Fruit fly (Drosophila melanogaster): ENCODE results near the gene Sgt1.
A peak's percentile ranks its signal among the peaks of the same experiment; 100 is the strongest.

The Sgt1 gene

DNA sequence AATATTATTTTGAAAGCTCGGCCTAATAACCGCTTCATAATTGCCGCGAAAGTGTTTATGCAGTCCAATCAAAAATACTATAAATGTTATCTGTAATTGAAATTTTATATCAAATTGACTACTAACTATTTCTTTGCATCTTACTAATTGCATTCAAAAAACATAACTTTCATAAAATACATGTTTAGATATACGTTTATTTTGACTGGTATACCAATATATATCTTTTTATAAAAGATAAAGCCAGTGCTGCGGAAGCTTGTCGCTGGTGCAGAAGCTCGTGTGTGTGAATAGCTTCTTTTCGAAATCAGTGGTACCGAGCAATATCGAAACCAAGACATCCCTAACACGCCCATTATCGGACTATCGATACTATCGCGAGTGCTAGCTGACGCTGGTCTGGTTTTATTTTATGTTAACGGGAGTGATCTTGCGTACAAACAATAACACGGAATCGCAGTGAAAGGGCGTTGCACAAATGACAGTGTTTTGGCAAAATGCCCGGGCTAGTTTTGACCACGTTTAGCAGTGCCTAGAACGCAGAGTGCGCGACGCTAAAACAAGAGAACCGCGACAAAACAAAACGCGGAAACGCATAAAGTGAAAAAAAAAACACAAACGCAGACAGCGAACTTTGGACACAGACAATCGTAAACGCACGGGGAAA lies 44.5 kb upstream of the Sgt1 start, which contains the start of gene Atg13 (continued):
- TF ChIP-seq Met (GFP tag; optimal IDR thresholded peaks at IDR 0.05) (no peak), cyc (GFP tag; optimal IDR thresholded peaks at IDR 0.05) (peak; percentile 17), vri (GFP tag; optimal IDR thresholded peaks at IDR 0.05) (no peak), CG7368 (GFP tag; optimal IDR thresholded peaks at IDR 0.05) (no peak), Smox (GFP tag; optimal IDR thresholded peaks at IDR 0.05) (no peak), fd59A (GFP tag; optimal IDR thresholded peaks at IDR 0.05) (no peak), Ets21C (GFP tag; optimal IDR thresholded peaks at IDR 0.05) (no peak), CG11762 (GFP tag; optimal IDR thresholded peaks at IDR 0.05; ENCODE audit: insufficient read depth) (peak; percentile 25), Lpt (GFP tag; optimal IDR thresholded peaks at IDR 0.05) (peak; percentile 60), pdm3 (GFP tag; optimal IDR thresholded peaks at IDR 0.05) (no peak), CG6808 (GFP tag; optimal IDR thresholded peaks at IDR 0.05) (peak; percentile 92), CG8119 (GFP tag; IDR thresholded peaks at IDR 0.05) (peak; percentile 89), CG3032 (tag; optimal IDR thresholded peaks at IDR 0.05) (peak; percentile 33), CG6276 (GFP tag; optimal IDR thresholded peaks at IDR 0.05) (peak; percentile 94), eg (GFP tag; IDR thresholded peaks at IDR 0.05) (no peak; the same call in 2 of the 3 replicates), lz (GFP tag; optimal IDR thresholded peaks at IDR 0.05) (peak; percentile 40), CG4318 (GFP tag; optimal IDR thresholded peaks at IDR 0.05) (no peak), ss (GFP tag; optimal IDR thresholded peaks at IDR 0.05) (peak; percentile 90 to 94), dsx (GFP tag; optimal IDR thresholded peaks at IDR 0.05; ENCODE audit: poor library complexity, severe bottlenecking) (no peak), CG8319 (GFP tag; optimal IDR thresholded peaks at IDR 0.05) (peak; percentile 83), Eip93F (GFP tag; optimal IDR thresholded peaks at IDR 0.05) (no peak), Hr39 (GFP tag; optimal IDR thresholded peaks at IDR 0.05) (no peak), CG3919 (GFP tag; optimal IDR thresholded peaks at IDR 0.05) (no peak), Blimp-1 (GFP tag; optimal IDR thresholded peaks at IDR 0.05) (peak; percentile 26), CG8632 (GFP tag; optimal IDR thresholded peaks at IDR 0.05) (no peak), OdsH (GFP tag; optimal IDR thresholded peaks at IDR 0.05) (no peak), Sox102F (GFP tag; optimal IDR thresholded peaks at IDR 0.05) (no peak), Sox15 (GFP tag; optimal IDR thresholded peaks at IDR 0.05) (no peak), fkh (GFP tag; optimal IDR thresholded peaks at IDR 0.05) (no peak), CG6792 (GFP tag; optimal IDR thresholded peaks at IDR 0.05) (no peak), Hr38 (GFP tag; optimal IDR thresholded peaks at IDR 0.05) (no peak)

DNA sequence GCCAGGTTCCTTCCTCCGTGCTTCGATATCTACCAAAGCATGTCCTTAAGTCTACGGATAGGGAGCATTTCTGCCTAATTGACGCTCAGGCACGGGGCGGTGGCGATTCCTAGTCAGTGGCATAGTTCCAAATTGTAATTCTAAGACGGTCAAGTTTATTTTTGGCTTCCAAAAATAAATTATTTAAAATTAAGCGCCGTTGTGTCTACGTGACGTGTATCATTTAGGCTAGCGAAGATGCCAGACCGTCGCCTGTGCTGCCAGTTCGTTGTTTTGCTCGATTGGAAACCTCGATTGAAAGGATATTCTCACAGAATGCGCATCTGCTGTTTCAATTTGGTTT lies 44.0 kb upstream of the Sgt1 start:
- no peak for TF ChIP-seq CG15336 (GFP tag; IDR thresholded peaks at IDR 0.05)
- peak; percentile 97 for TF ChIP-seq CG8319 (GFP tag; optimal IDR thresholded peaks at IDR 0.05)

dm6 chr3R:8347835-8348234 lies 42.8 kb upstream of the Sgt1 start:
- TF ChIP-seq Eip78C (GFP tag) (no peak), CG16779 (tag; optimal IDR thresholded peaks at IDR 0.05) (no peak), CG10631 (GFP tag; optimal IDR thresholded peaks at IDR 0.05) (no peak), Ets96B (tag; optimal IDR thresholded peaks at IDR 0.05) (no peak), CG11902 (GFP tag; optimal IDR thresholded peaks at IDR 0.05) (no peak), CG6854 (GFP tag; optimal IDR thresholded peaks at IDR 0.05) (no peak), CG32006 (GFP tag; optimal IDR thresholded peaks at IDR 0.05) (no peak)
